Fruit fly (Drosophila melanogaster): ENCODE results near the gene spri.
A peak's percentile ranks its signal among the peaks of the same experiment; 100 is the strongest.

spri gene

dm6 chrX:10515323-10515853, 69.8 kb downstream of the spri start:
- TF ChIP-seq CG9817 (tag; optimal IDR thresholded peaks at IDR 0.05) (no peak), Dfd (GFP tag; optimal IDR thresholded peaks at IDR 0.05) (no peak), CG31441 (GFP tag; IDR thresholded peaks at IDR 0.05) (peak; percentile 65), CG6683 (GFP tag; optimal IDR thresholded peaks at IDR 0.05) (no peak), hb (GFP tag; IDR thresholded peaks at IDR 0.05; ENCODE audit: partially characterized antibody) (no peak), az2 (GFP tag; optimal IDR thresholded peaks at IDR 0.05) (peak; percentile 55), Six4 (GFP tag; optimal IDR thresholded peaks at IDR 0.05) (peak; percentile 34), BEAF-32 (GFP tag; optimal IDR thresholded peaks at IDR 0.05) (no peak), CG10462 (GFP tag; optimal IDR thresholded peaks at IDR 0.05) (no peak), Hsf (GFP tag; optimal IDR thresholded peaks at IDR 0.05) (peak; percentile 33), dm (GFP tag; optimal IDR thresholded peaks at IDR 0.05) (peak; percentile 40), Med (GFP tag) (peak; percentile 93), Bgb (GFP tag; IDR thresholded peaks at IDR 0.05; ENCODE audit: partially characterized antibody) (no peak), bigmax (GFP tag; optimal IDR thresholded peaks at IDR 0.05) (no peak), CG1647 (GFP tag; optimal IDR thresholded peaks at IDR 0.05) (peak; percentile 26), run (tag; optimal IDR thresholded peaks at IDR 0.05) (no peak), CG3847 (GFP tag; IDR thresholded peaks at IDR 0.05) (no peak), Nf-YB (GFP tag; optimal IDR thresholded peaks at IDR 0.05) (peak; percentile 3), dmrt99B (tag; optimal IDR thresholded peaks at IDR 0.05) (peak; percentile 71), CG4820 (GFP tag; optimal IDR thresholded peaks at IDR 0.05) (peak; percentile 65), Hr78 (GFP tag; optimal IDR thresholded peaks at IDR 0.05) (no peak), MTF-1 (GFP tag; optimal IDR thresholded peaks at IDR 0.05; ENCODE audit: borderline replicate concordance) (peak; percentile 37), CG1529 (GFP tag; optimal IDR thresholded peaks at IDR 0.05) (peak; percentile 4), CG17802 (tag; optimal IDR thresholded peaks at IDR 0.05) (no peak), pum (GFP tag; optimal IDR thresholded peaks at IDR 0.05) (peak; percentile 64), Hmr (GFP tag; optimal IDR thresholded peaks at IDR 0.05) (no peak), ro (GFP tag; IDR thresholded peaks at IDR 0.05) (no peak), salm (tag; optimal IDR thresholded peaks at IDR 0.05) (no peak), dpn (GFP tag; optimal IDR thresholded peaks at IDR 0.05) (peak; percentile 11 to 25), CG32767 (GFP tag; IDR thresholded peaks at IDR 0.05) (no peak), CG3163 (GFP tag; optimal IDR thresholded peaks at IDR 0.05) (no peak), CG2116 (GFP tag; optimal IDR thresholded peaks at IDR 0.05) (no peak), hbn (GFP tag; IDR thresholded peaks at IDR 0.05; ENCODE audit: partially characterized antibody) (no peak), CG15696 (tag; optimal IDR thresholded peaks at IDR 0.05) (peak; percentile 88), Dek (tag; optimal IDR thresholded peaks at IDR 0.05) (no peak), peb (GFP tag; IDR thresholded peaks at IDR 0.05) (peak; percentile 36; the same call in 1 of the 2 replicates), CG17385 (GFP tag; optimal IDR thresholded peaks at IDR 0.05) (peak; percentile 20), CG2678 (tag; optimal IDR thresholded peaks at IDR 0.05) (peak; percentile 56), toy (GFP tag; IDR thresholded peaks at IDR 0.05) (no peak), CG15601 (tag; optimal IDR thresholded peaks at IDR 0.05) (peak; percentile 29), CG12769 (tag; optimal IDR thresholded peaks at IDR 0.05) (peak; percentile 23), schlank (tag; optimal IDR thresholded peaks at IDR 0.05) (no peak), fd64A (GFP tag; optimal IDR thresholded peaks at IDR 0.05) (peak; percentile 20), pfk (GFP tag; optimal IDR thresholded peaks at IDR 0.05) (no peak), CG14014 (GFP tag; IDR thresholded peaks at IDR 0.05) (0 out of 2 replicates have a peak, but pooled peaks have one; percentile 29), CG15011 (GFP tag; optimal IDR thresholded peaks at IDR 0.05) (no peak), ken (GFP tag; IDR thresholded peaks at IDR 0.05) (no peak), mam (GFP tag; optimal IDR thresholded peaks at IDR 0.05) (peak; percentile 30), CG7987 (GFP tag; optimal IDR thresholded peaks at IDR 0.05) (no peak), Lhr (GFP tag; optimal IDR thresholded peaks at IDR 0.05) (peak; percentile 20)

Data from whole organism, embryonic.